Fruit fly (Drosophila melanogaster) whole organism, embryonic: Measurements from ENCODE around the gene GAPsec.

ENCODE experiments used
- Aef1 ChIP-seq: fragments of 200-800 bp; sonication (Bioruptor generic); IDR thresholded peaks from 3 replicates; pipeline ENCODE4 v1.3.6; 2022; ENCODE audit warnings: missing biosample characterization, missing genetic modification characterization
- Antp ChIP-seq: fragments of 200-800 bp; sonication (Bioruptor generic); optimal IDR thresholded peaks from 3 replicates; lab custom pipeline; 2016; ENCODE audit warnings: missing biosample characterization, missing genetic modification characterization
- B-H1 ChIP-seq: fragments of 200-800 bp; sonication (Bioruptor generic); IDR thresholded peaks from 3 replicates; pipeline ENCODE4 v1.3.6; 2022; ENCODE audit warnings: missing biosample characterization, missing genetic modification characterization
- BEAF-32 ChIP-seq: fragments of 200-800 bp; sonication (Bioruptor generic); optimal IDR thresholded peaks from 3 replicates; lab custom pipeline; 2017; ENCODE audit warnings: missing biosample characterization, missing genetic modification characterization, mild to moderate bottlenecking, moderate library complexity, missing genetic modification reagents
- CG11456 ChIP-seq: fragments of 200-800 bp; sonication (Bioruptor generic); IDR thresholded peaks from 3 replicates; pipeline ENCODE4 v1.3.6; 2022; ENCODE audit warnings: missing biosample characterization, missing genetic modification characterization
- CG13775 ChIP-seq: fragments of 200-800 bp; sonication (Bioruptor generic); optimal IDR thresholded peaks from 3 replicates; lab custom pipeline; 2017; ENCODE audit warnings: missing biosample characterization, mild to moderate bottlenecking, missing genetic modification characterization
- CG14860 ChIP-seq: fragments of 200-800 bp; sonication (Bioruptor generic); IDR thresholded peaks from 3 replicates; pipeline ENCODE4 v1.3.6; 2022; ENCODE audit warnings: missing biosample characterization, missing genetic modification characterization; ENCODE audit not compliant: partially characterized antibody
- CG15696 ChIP-seq: fragments of 200-800 bp; sonication (Bioruptor generic); optimal IDR thresholded peaks from 2 replicates; lab custom pipeline; 2019; ENCODE audit warnings: missing biosample characterization, mild to moderate bottlenecking, missing genetic modification characterization, moderate library complexity
- CG1647 ChIP-seq: fragments of 200-800 bp; sonication (Bioruptor generic); optimal IDR thresholded peaks from 3 replicates; lab custom pipeline; 2016; ENCODE audit warnings: missing biosample characterization, missing genetic modification characterization
- CG1792 ChIP-seq: fragments of 200-800 bp; sonication (Bioruptor generic); optimal IDR thresholded peaks from 2 replicates; lab custom pipeline; 2016; ENCODE audit warnings: missing biosample characterization, missing genetic modification characterization
- CG18011 ChIP-seq: fragments of 200-800 bp; sonication (Bioruptor generic); optimal IDR thresholded peaks from 2 replicates; lab custom pipeline; 2017; ENCODE audit warnings: missing biosample characterization, missing genetic modification characterization, mild to moderate bottlenecking, moderate library complexity, missing genotype
- CG18262 ChIP-seq: fragments of 200-800 bp; optimal IDR thresholded peaks from 3 replicates; lab custom pipeline; 2019; ENCODE audit warnings: missing biosample characterization, mild to moderate bottlenecking, missing genetic modification characterization, moderate library complexity
- CG18599 ChIP-seq: fragments of 200-800 bp; sonication (Bioruptor generic); optimal IDR thresholded peaks from 3 replicates; lab custom pipeline; 2017; ENCODE audit warnings: missing biosample characterization, missing genetic modification characterization, mild to moderate bottlenecking, moderate library complexity, missing genetic modification reagents
- CG32532 ChIP-seq: fragments of 200-800 bp; sonication (Bioruptor generic); IDR thresholded peaks from 2 replicates; pipeline ENCODE4 v1.3.6; 2022; ENCODE audit warnings: missing biosample characterization, missing genetic modification characterization
- CG33557 ChIP-seq: fragments of 200-800 bp; sonication (Bioruptor generic); optimal IDR thresholded peaks from 2 replicates; lab custom pipeline; 2019; ENCODE audit warnings: missing biosample characterization, mild to moderate bottlenecking, missing genetic modification characterization, moderate library complexity
- CG34422 ChIP-seq: fragments of 200-800 bp; sonication (Bioruptor generic); IDR thresholded peaks from 3 replicates; pipeline ENCODE4 v1.3.6; 2022; ENCODE audit warnings: missing biosample characterization, missing genetic modification characterization
- CG4730 ChIP-seq: fragments of 200-800 bp; sonication (Bioruptor generic); IDR thresholded peaks from 2 replicates; pipeline ENCODE4 v1.3.6; 2022; ENCODE audit warnings: missing biosample characterization, missing genetic modification characterization
- CG7372 ChIP-seq: fragments of 200-800 bp; sonication (Bioruptor generic); IDR thresholded peaks from 2 replicates; pipeline ENCODE4 v1.3.6; 2022; ENCODE audit warnings: missing biosample characterization, missing genetic modification characterization
- CG8281 ChIP-seq: fragments of 200-800 bp; sonication (Bioruptor generic); optimal IDR thresholded peaks from 2 replicates; lab custom pipeline; 2018; ENCODE audit warnings: missing biosample characterization, mild to moderate bottlenecking, missing genetic modification characterization, moderate library complexity
- CG9797 ChIP-seq: fragments of 200-800 bp; sonication (Bioruptor generic); optimal IDR thresholded peaks from 3 replicates; lab custom pipeline; 2018; ENCODE audit warnings: missing biosample characterization, mild to moderate bottlenecking, missing genetic modification characterization
- CkIIα-i1 ChIP-seq: fragments of 200-800 bp; sonication (Bioruptor generic); IDR thresholded peaks from 2 replicates; pipeline ENCODE4 v1.3.6; 2022; ENCODE audit warnings: missing biosample characterization, missing genetic modification characterization
- D ChIP-seq, 2 experiments: fragments of 200-800 bp in 1 of 2; fragments of >200 bp in 1 of 2; sonication (Bioruptor generic) in 1 of 2; optimal IDR thresholded peaks; 2 replicates in 1 of 2; 3 replicates in 1 of 2; lab custom pipeline; 2017; ENCODE audit warnings: mild to moderate bottlenecking in 1 of 2, missing biosample characterization in 1 of 2, missing genetic modification characterization in 1 of 2, missing genetic modification reagents in 1 of 2
- D19A ChIP-seq: fragments of 200-800 bp; optimal IDR thresholded peaks from 3 replicates; lab custom pipeline; 2019; ENCODE audit warnings: missing biosample characterization, mild to moderate bottlenecking, missing genetic modification characterization, moderate library complexity
- Dad ChIP-seq: fragments of 200-800 bp; sonication (Bioruptor generic); optimal IDR thresholded peaks from 3 replicates; lab custom pipeline; 2016; ENCODE audit warnings: missing biosample characterization, missing genetic modification characterization
- Dip3 ChIP-seq: fragments of 200-800 bp; sonication (Bioruptor generic); optimal IDR thresholded peaks from 3 replicates; lab custom pipeline; 2016; ENCODE audit warnings: missing biosample characterization, missing genetic modification characterization
- Hey ChIP-seq: fragments of 200-800 bp; sonication (Bioruptor generic); optimal IDR thresholded peaks from 3 replicates; lab custom pipeline; 2018; ENCODE audit warnings: missing biosample characterization, mild to moderate bottlenecking, missing genetic modification characterization
- Lhr ChIP-seq: fragments of 200-800 bp; sonication (Bioruptor generic); optimal IDR thresholded peaks from 3 replicates; lab custom pipeline; 2017; ENCODE audit warnings: mild to moderate bottlenecking, missing biosample characterization, missing genetic modification reagents, missing genetic modification characterization
- Lpt ChIP-seq: fragments of >200 bp; optimal IDR thresholded peaks from 2 replicates; lab custom pipeline; 2018; ENCODE audit warnings: missing biosample characterization, missing genetic modification characterization
- Sry-δ ChIP-seq: fragments of 200-800 bp; sonication (Bioruptor generic); optimal IDR thresholded peaks from 2 replicates; lab custom pipeline; 2016; ENCODE audit warnings: missing biosample characterization, missing genetic modification characterization
- Xrp1 ChIP-seq: fragments of 200-800 bp; sonication (Bioruptor generic); IDR thresholded peaks from 2 replicates; pipeline ENCODE4 v1.3.6; 2022; ENCODE audit warnings: missing biosample characterization, missing genetic modification characterization
- ara ChIP-seq: fragments of 200-800 bp; sonication (Bioruptor generic); IDR thresholded peaks from 2 replicates; pipeline ENCODE4 v1.3.6; 2022; ENCODE audit warnings: missing biosample characterization, missing genetic modification characterization
- bab2 ChIP-seq: fragments of 200-800 bp; sonication (Bioruptor generic); optimal IDR thresholded peaks from 2 replicates; lab custom pipeline; 2016; ENCODE audit warnings: missing biosample characterization, missing genetic modification characterization
- chm ChIP-seq: fragments of 200-800 bp; sonication (Bioruptor generic); IDR thresholded peaks from 2 replicates; pipeline ENCODE4 v1.3.6; 2022; ENCODE audit warnings: missing biosample characterization, missing genetic modification characterization
- dm ChIP-seq: fragments of 200-800 bp; sonication (Bioruptor generic); optimal IDR thresholded peaks from 3 replicates; lab custom pipeline; 2016; ENCODE audit warnings: missing biosample characterization, missing genetic modification characterization
- exex ChIP-seq: fragments of 200-800 bp; sonication (Bioruptor generic); optimal IDR thresholded peaks from 4 replicates; lab custom pipeline; 2018; ENCODE audit warnings: missing biosample characterization, mild to moderate bottlenecking, missing genetic modification characterization, moderate library complexity
- gem ChIP-seq: fragments of 200-800 bp; sonication (Bioruptor generic); optimal IDR thresholded peaks from 2 replicates; lab custom pipeline; 2019; ENCODE audit warnings: missing biosample characterization, mild to moderate bottlenecking, missing genetic modification characterization, moderate library complexity
- grn ChIP-seq: fragments of 200-800 bp; sonication (Bioruptor generic); optimal IDR thresholded peaks from 3 replicates; lab custom pipeline; 2017; ENCODE audit warnings: missing biosample characterization, missing genetic modification characterization
- gro ChIP-seq: fragments of 200-800 bp; sonication (Bioruptor generic); optimal IDR thresholded peaks from 2 replicates; lab custom pipeline; 2016; ENCODE audit warnings: missing biosample characterization, missing genetic modification characterization
- kay ChIP-seq: fragments of 200-800 bp; sonication (Bioruptor generic); optimal IDR thresholded peaks from 2 replicates; lab custom pipeline; 2016; ENCODE audit warnings: missing biosample characterization, missing genetic modification characterization
- ken ChIP-seq: fragments of 200-800 bp; sonication (Bioruptor generic); IDR thresholded peaks from 3 replicates; pipeline ENCODE4 v1.3.6; 2022; ENCODE audit warnings: missing biosample characterization, missing genetic modification characterization
- knrl ChIP-seq: fragments of 200-800 bp; sonication (Bioruptor generic); IDR thresholded peaks from 3 replicates; pipeline ENCODE4 v1.3.6; 2022; ENCODE audit warnings: missing biosample characterization, missing genetic modification characterization; ENCODE audit not compliant: partially characterized antibody
- nmo ChIP-seq: fragments of 200-800 bp; sonication (Bioruptor generic); optimal IDR thresholded peaks from 2 replicates; lab custom pipeline; 2018; ENCODE audit warnings: missing biosample characterization, mild to moderate bottlenecking, missing genetic modification characterization, moderate library complexity
- p53 ChIP-seq: fragments of 200-800 bp; sonication (Bioruptor generic); optimal IDR thresholded peaks from 2 replicates; lab custom pipeline; 2016; ENCODE audit warnings: missing biosample characterization, missing genetic modification characterization
- peb ChIP-seq: fragments of 200-800 bp; sonication (Bioruptor generic); IDR thresholded peaks from 2 replicates; pipeline ENCODE4 v1.3.6; 2022; ENCODE audit warnings: missing biosample characterization, missing genetic modification characterization
- ranshi ChIP-seq: fragments of 200-800 bp; sonication (Bioruptor generic); IDR thresholded peaks from 2 replicates; pipeline ENCODE4 v1.3.6; 2022; ENCODE audit warnings: missing biosample characterization, missing genetic modification characterization
- scrt ChIP-seq: fragments of 200-800 bp; sonication (Bioruptor generic); optimal IDR thresholded peaks from 2 replicates; lab custom pipeline; 2018; ENCODE audit warnings: missing biosample characterization, mild to moderate bottlenecking, missing genetic modification characterization, moderate library complexity
- sima ChIP-seq: fragments of 200-800 bp; sonication (Bioruptor generic); optimal IDR thresholded peaks from 2 replicates; lab custom pipeline; 2016; ENCODE audit warnings: missing biosample characterization, missing genetic modification characterization
- ttk ChIP-seq: fragments of 200-800 bp; sonication (Bioruptor generic); IDR thresholded peaks from 2 replicates; pipeline ENCODE4 v2.1.2; 2022; ENCODE audit warnings: missing biosample characterization, missing genetic modification characterization
- yki ChIP-seq: fragments of >200 bp; optimal IDR thresholded peaks from 3 replicates; lab custom pipeline; 2018
- zfh2 ChIP-seq: fragments of 200-800 bp; sonication (Bioruptor generic); optimal IDR thresholded peaks from 2 replicates; lab custom pipeline; 2016; ENCODE audit warnings: missing biosample characterization, missing genetic modification characterization

The GAPsec gene

DNA sequence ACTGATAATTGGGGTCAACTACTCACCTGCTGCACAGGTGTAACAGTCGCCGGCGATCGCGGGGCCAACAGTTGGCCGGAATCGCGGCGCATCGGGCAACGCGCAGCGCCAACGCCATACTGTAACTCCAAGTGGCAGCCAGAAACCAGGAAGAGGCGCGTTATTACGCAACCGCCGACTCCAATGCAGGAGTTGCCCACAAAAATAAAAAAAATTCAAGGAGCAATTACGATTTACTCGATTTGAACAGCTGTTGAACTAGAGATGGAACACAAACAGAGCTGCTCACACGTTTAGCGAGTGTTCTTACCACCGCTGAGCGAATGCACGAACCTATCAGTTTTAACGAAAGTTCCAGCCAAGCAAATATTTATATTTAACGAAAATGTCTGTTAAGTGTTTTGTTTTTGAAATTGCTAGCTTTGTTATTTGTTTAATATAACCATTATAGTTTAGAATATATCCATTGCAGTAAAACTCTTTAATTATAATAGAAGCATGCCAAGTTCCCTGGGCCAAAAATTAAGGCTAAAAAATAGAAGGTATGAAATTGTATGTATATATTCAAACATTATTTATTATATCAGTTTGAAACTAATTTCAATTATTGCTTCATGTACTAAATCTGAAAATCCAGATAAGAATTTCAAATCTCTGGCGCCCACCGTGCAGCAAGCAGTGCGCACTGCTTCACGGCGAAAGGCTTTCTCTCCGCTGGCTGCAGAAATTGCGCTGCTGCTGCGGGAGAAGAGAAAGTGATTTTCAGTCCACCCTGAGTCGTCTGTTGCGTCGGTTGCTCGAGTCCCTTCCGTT, 19.6 kb downstream of the GAPsec start, which contains the start of the genes CG5989 and CG6282 (continued):
- TF ChIP-seq grn (GFP tag; lab: Kevin White, UChicago) (no peak), CG8281 (tag; lab: Kevin White, UChicago) (no peak), Lhr (peak; percentile 73), dm (peak; percentile 48), D (optimal IDR thresholded peaks at IDR 0.05; lab: Kevin White, UChicago) (no peak), D (GFP tag; optimal IDR thresholded peaks at IDR 0.05; lab: Kevin White, UChicago) (no peak), CG18262 (peak; percentile 13), ken (GFP tag; lab: Robert Waterston, UW) (peak; percentile 85), CG18599 (peak; percentile 25), sima (no peak), CG14860 (GFP tag; lab: Robert Waterston, UW) (no peak), nmo (GFP tag; lab: Kevin White, UChicago) (peak; percentile 61), Hey (tag; lab: Kevin White, UChicago) (no peak), Antp (GFP tag; lab: Kevin White, UChicago) (no peak), exex (tag; lab: Kevin White, UChicago) (peak; percentile 81), knrl (GFP tag; lab: Robert Waterston, UW) (peak; percentile 55), CG32532 (GFP tag; lab: Robert Waterston, UW) (no peak), kay (GFP tag; lab: Kevin White, UChicago) (no peak), ttk (peak; percentile 19; the same call in 1 of the 2 replicates), yki (lab: Kevin White, UChicago) (no peak), CG7372 (GFP tag; lab: Robert Waterston, UW) (no peak), Dip3 (GFP tag; lab: Kevin White, UChicago) (peak; percentile 32), CG4730 (no peak), Dad (GFP tag; lab: Kevin White, UChicago) (no peak), CG9797 (peak; percentile 43), CG18011 (GFP tag; lab: Kevin White, UChicago) (no peak), D19A (tag; lab: Kevin White, UChicago) (no peak), BEAF-32 (GFP tag; lab: Kevin White, UChicago) (peak; percentile 73), Aef1 (GFP tag; lab: Robert Waterston, UW) (no peak), CkIIα-i1 (GFP tag; lab: Robert Waterston, UW) (no peak), CG33557 (no peak), p53 (GFP tag; lab: Kevin White, UChicago) (no peak), ranshi (GFP tag; lab: Robert Waterston, UW) (peak; percentile 58), chm (no peak), B-H1 (GFP tag; lab: Robert Waterston, UW) (no peak), CG1792 (no peak), CG11456 (GFP tag; lab: Robert Waterston, UW) (peak; percentile 63; the same call in 2 of the 3 replicates), gro (GFP tag; lab: Kevin White, UChicago) (no peak), Xrp1 (GFP tag; lab: Robert Waterston, UW) (peak; percentile 57), Sry-δ (GFP tag; lab: Kevin White, UChicago) (peak; percentile 93), CG13775 (GFP tag; lab: Kevin White, UChicago) (peak; percentile 33), CG1647 (GFP tag; lab: Kevin White, UChicago) (no peak), Lpt (GFP tag; lab: Kevin White, UChicago) (no peak), bab2 (GFP tag; lab: Kevin White, UChicago) (no peak), peb (no peak), CG15696 (tag; lab: Kevin White, UChicago) (no peak), ara (no peak), zfh2 (no peak), gem (tag; lab: Kevin White, UChicago) (peak; percentile 72), scrt (no peak), CG34422 (GFP tag; lab: Robert Waterston, UW) (peak; percentile 51; the same call in 1 of the 3 replicates)
